Fruit fly (Drosophila melanogaster): ENCODE results near the gene EMC2A.

Gene EMC2A

dm6 chr3R:16969361-16970355 is 26.2 kb downstream of the EMC2A start (continued):
- TF ChIP-seq tio (GFP tag; optimal IDR thresholded peaks at IDR 0.05) (peak; percentile 31), Ets65A (GFP tag) (peak; percentile 92), Xrp1 (GFP tag; IDR thresholded peaks at IDR 0.05) (peak; percentile 80), Med (GFP tag) (peak; percentile 78), CG16863 (GFP tag; optimal IDR thresholded peaks at IDR 0.05) (peak; percentile 23), btn (GFP tag; optimal IDR thresholded peaks at IDR 0.05) (no peak), cato (GFP tag; optimal IDR thresholded peaks at IDR 0.05; ENCODE audit: borderline replicate concordance) (peak; percentile 17), HHEX (GFP tag; optimal IDR thresholded peaks at IDR 0.05) (no peak), Myb (GFP tag; optimal IDR thresholded peaks at IDR 0.05) (peak; percentile 38), CG10267 (tag; optimal IDR thresholded peaks at IDR 0.05) (peak; percentile 68), CG12236 (GFP tag; optimal IDR thresholded peaks at IDR 0.05) (no peak), CG12942 (GFP tag; optimal IDR thresholded peaks at IDR 0.05) (peak; percentile 16), CG10321 (GFP tag; IDR thresholded peaks at IDR 0.05) (no peak; the same call in 1 of the 2 replicates), Lpt (GFP tag; optimal IDR thresholded peaks at IDR 0.05) (no peak), CG9437 (GFP tag; optimal IDR thresholded peaks at IDR 0.05) (peak; percentile 8), CG16813 (GFP tag; IDR thresholded peaks at IDR 0.05; ENCODE audit: partially characterized antibody) (0 out of 3 replicates have a peak, but pooled peaks have one; percentile 22), Poxn (GFP tag; IDR thresholded peaks at IDR 0.05) (no peak), Camta (GFP tag; optimal IDR thresholded peaks at IDR 0.05) (peak; percentile 10), lab (GFP tag; optimal IDR thresholded peaks at IDR 0.05) (no peak), NK7.1 (GFP tag; optimal IDR thresholded peaks at IDR 0.05) (no peak), CG3163 (GFP tag; optimal IDR thresholded peaks at IDR 0.05) (peak; percentile 2), CG6175 (GFP tag; IDR thresholded peaks at IDR 0.05) (peak; percentile 55; the same call in 1 of the 3 replicates), E2f2 (GFP tag; IDR thresholded peaks at IDR 0.05) (peak; percentile 91), CG10979 (tag; optimal IDR thresholded peaks at IDR 0.05) (peak; percentile 74), CG7357 (GFP tag; IDR thresholded peaks at IDR 0.05) (0 out of 3 replicates have a peak, but pooled peaks have one; percentile 43), CG17328 (GFP tag; IDR thresholded peaks at IDR 0.05) (peak; percentile 69), NC2β (GFP tag; optimal IDR thresholded peaks at IDR 0.05) (no peak), CG18599 (GFP tag; optimal IDR thresholded peaks at IDR 0.05) (no peak), MTF-1 (GFP tag; optimal IDR thresholded peaks at IDR 0.05; ENCODE audit: borderline replicate concordance) (peak; percentile 2), wek (GFP tag; optimal IDR thresholded peaks at IDR 0.05) (no peak), CG11504 (tag; optimal IDR thresholded peaks at IDR 0.05) (peak; percentile 83), tap (tag; optimal IDR thresholded peaks at IDR 0.05) (peak; percentile 47), Xbp1 (GFP tag; optimal IDR thresholded peaks at IDR 0.05) (peak; percentile 75), Neu2 (GFP tag; optimal IDR thresholded peaks at IDR 0.05; ENCODE audit: borderline replicate concordance) (no peak), ase (GFP tag; IDR thresholded peaks at IDR 0.05) (peak; percentile 48; the same call in 1 of the 3 replicates), CG1602 (GFP tag; optimal IDR thresholded peaks at IDR 0.05) (peak; percentile 50), CG9609 (GFP tag; optimal IDR thresholded peaks at IDR 0.05) (no peak), CG9215 (GFP tag; IDR thresholded peaks at IDR 0.05) (peak; percentile 31; the same call in 1 of the 2 replicates), CG1603 (tag; optimal IDR thresholded peaks at IDR 0.05) (no peak), CG14667 (GFP tag; IDR thresholded peaks at IDR 0.05) (peak; percentile 28; the same call in 1 of the 2 replicates), CoRest (tag; optimal IDR thresholded peaks at IDR 0.05) (peak; percentile 83), mirr (GFP tag; optimal IDR thresholded peaks at IDR 0.05) (peak; percentile 50), Rx (GFP tag; IDR thresholded peaks at IDR 0.05) (peak; percentile 62), bcd (GFP tag; optimal IDR thresholded peaks at IDR 0.05) (peak; percentile 67), BtbVII (GFP tag; optimal IDR thresholded peaks at IDR 0.05) (no peak), CG3281 (GFP tag; optimal IDR thresholded peaks at IDR 0.05) (no peak), CG11723 (GFP tag; optimal IDR thresholded peaks at IDR 0.05) (no peak), Dip2 (GFP tag; IDR thresholded peaks at IDR 0.05) (peak; percentile 83)
